Fruit fly (Drosophila melanogaster) whole organism, embryonic: ENCODE results near the gene Vta1.

Experiments
- Abd-B ChIP-seq: fragments of 200-800 bp; sonication (Bioruptor generic); optimal IDR thresholded peaks from 2 replicates; lab custom pipeline; 2018; ENCODE audit warnings: missing biosample characterization, mild to moderate bottlenecking, missing genetic modification characterization, moderate library complexity
- CG10366 ChIP-seq: fragments of 200-800 bp; sonication (Bioruptor generic); IDR thresholded peaks from 2 replicates; pipeline ENCODE4 v1.3.6; 2022; ENCODE audit warnings: missing biosample characterization, missing genetic modification characterization
- CG10462 ChIP-seq: fragments of 200-800 bp; sonication (Bioruptor generic); optimal IDR thresholded peaks from 2 replicates; lab custom pipeline; 2016; ENCODE audit warnings: missing biosample characterization, missing genetic modification characterization
- CG10959 ChIP-seq: fragments of 200-800 bp; sonication (Bioruptor generic); IDR thresholded peaks from 2 replicates; pipeline ENCODE4 v1.3.6; 2022; ENCODE audit warnings: missing biosample characterization, missing genetic modification characterization
- CG11398 ChIP-seq: fragments of 200-800 bp; sonication (Bioruptor generic); optimal IDR thresholded peaks from 2 replicates; lab custom pipeline; 2016; ENCODE audit warnings: missing biosample characterization, missing genetic modification characterization
- CG11456 ChIP-seq: fragments of 200-800 bp; sonication (Bioruptor generic); IDR thresholded peaks from 3 replicates; pipeline ENCODE4 v1.3.6; 2022; ENCODE audit warnings: missing biosample characterization, missing genetic modification characterization
- CG11560 ChIP-seq: fragments of 200-800 bp; sonication (Bioruptor generic); IDR thresholded peaks from 3 replicates; pipeline ENCODE4 v1.3.6; 2022; ENCODE audit warnings: missing biosample characterization, missing genetic modification characterization
- CG13296 ChIP-seq: fragments of 200-800 bp; sonication (Bioruptor generic); optimal IDR thresholded peaks from 3 replicates; lab custom pipeline; 2018; ENCODE audit warnings: missing biosample characterization, mild to moderate bottlenecking, missing genetic modification characterization
- CG17328 ChIP-seq: fragments of 200-800 bp; sonication (Bioruptor generic); IDR thresholded peaks from 2 replicates; pipeline ENCODE4 v1.3.6; 2022; ENCODE audit warnings: missing biosample characterization, missing genetic modification characterization
- CG17359 ChIP-seq: fragments of 200-800 bp; sonication (Bioruptor generic); optimal IDR thresholded peaks from 3 replicates; lab custom pipeline; 2018; ENCODE audit warnings: missing biosample characterization, mild to moderate bottlenecking, missing genetic modification characterization, moderate library complexity
- CG17361 ChIP-seq: fragments of 200-800 bp; sonication (Bioruptor generic); IDR thresholded peaks from 3 replicates; pipeline ENCODE4 v1.3.6; 2022; ENCODE audit warnings: missing biosample characterization, missing genetic modification characterization
- CG2120 ChIP-seq: fragments of 200-800 bp; sonication (Bioruptor generic); optimal IDR thresholded peaks from 3 replicates; lab custom pipeline; 2016; ENCODE audit warnings: missing biosample characterization, missing genetic modification characterization
- CG2202 ChIP-seq: fragments of 200-800 bp; sonication (Bioruptor generic); optimal IDR thresholded peaks from 2 replicates; lab custom pipeline; 2018; ENCODE audit warnings: missing biosample characterization, mild to moderate bottlenecking, missing genetic modification characterization
- CG30020 ChIP-seq: fragments of 200-800 bp; optimal IDR thresholded peaks from 2 replicates; lab custom pipeline; 2019; ENCODE audit warnings: missing biosample characterization, mild to moderate bottlenecking, missing genetic modification characterization, moderate library complexity
- CG34224 ChIP-seq: fragments of 200-800 bp; sonication (Bioruptor generic); IDR thresholded peaks from 3 replicates; pipeline ENCODE4 v1.3.6; 2022; ENCODE audit warnings: missing biosample characterization, missing genetic modification characterization; ENCODE audit not compliant: partially characterized antibody
- CG6683 ChIP-seq: fragments of 200-800 bp; sonication (Bioruptor generic); optimal IDR thresholded peaks from 2 replicates; lab custom pipeline; 2017; ENCODE audit warnings: missing biosample characterization, mild to moderate bottlenecking, missing genetic modification characterization, missing genetic modification reagents
- CG7963 ChIP-seq: fragments of 200-800 bp; sonication (Bioruptor generic); IDR thresholded peaks from 3 replicates; pipeline ENCODE4 v1.3.6; 2022; ENCODE audit warnings: missing biosample characterization, missing genetic modification characterization; ENCODE audit not compliant: partially characterized antibody
- D19B ChIP-seq: fragments of 200-800 bp; sonication (Bioruptor generic); optimal IDR thresholded peaks from 2 replicates; lab custom pipeline; 2017; ENCODE audit warnings: missing biosample characterization, mild to moderate bottlenecking, missing genetic modification characterization
- Dip3 ChIP-seq: fragments of 200-800 bp; sonication (Bioruptor generic); optimal IDR thresholded peaks from 3 replicates; lab custom pipeline; 2016; ENCODE audit warnings: missing biosample characterization, missing genetic modification characterization
- Dp ChIP-seq: fragments of 200-800 bp; sonication (Bioruptor generic); optimal IDR thresholded peaks from 2 replicates; lab custom pipeline; 2018; ENCODE audit warnings: missing biosample characterization, mild to moderate bottlenecking, missing genetic modification characterization, moderate library complexity
- Fer1 ChIP-seq: fragments of 200-800 bp; sonication (Bioruptor generic); optimal IDR thresholded peaks from 2 replicates; lab custom pipeline; 2017; ENCODE audit warnings: missing biosample characterization, mild to moderate bottlenecking, missing genetic modification characterization
- Fer2 ChIP-seq: fragments of 200-800 bp; sonication (Bioruptor generic); optimal IDR thresholded peaks from 2 replicates; lab custom pipeline; 2018; ENCODE audit warnings: missing biosample characterization, mild to moderate bottlenecking, missing genetic modification characterization, moderate library complexity
- Ptx1 ChIP-seq: fragments of 200-800 bp; sonication (Bioruptor generic); IDR thresholded peaks from 2 replicates; pipeline ENCODE4 v1.3.6; 2022; ENCODE audit warnings: missing biosample characterization, missing genetic modification characterization
- Sox102F ChIP-seq: fragments of 200-800 bp; sonication (Bioruptor generic); optimal IDR thresholded peaks from 2 replicates; lab custom pipeline; 2018; ENCODE audit warnings: missing biosample characterization, mild to moderate bottlenecking, missing genetic modification characterization, moderate library complexity
- al ChIP-seq: fragments of 200-800 bp; sonication (Bioruptor generic); IDR thresholded peaks from 2 replicates; pipeline ENCODE4 v1.3.6; 2022; ENCODE audit warnings: missing biosample characterization, missing genetic modification characterization
- aop ChIP-seq: fragments of 200-800 bp; sonication (Bioruptor generic); IDR thresholded peaks from 2 replicates; pipeline ENCODE4 v1.3.6; 2022; ENCODE audit warnings: missing biosample characterization, missing genetic modification characterization
- ase ChIP-seq: fragments of 200-800 bp; sonication (Bioruptor generic); IDR thresholded peaks from 3 replicates; pipeline ENCODE4 v1.3.6; 2022; ENCODE audit warnings: missing biosample characterization, missing genetic modification characterization
- chif ChIP-seq, 2 experiments: fragments of 200-800 bp; sonication (Bioruptor generic); optimal IDR thresholded peaks; 3 replicates each; lab custom pipeline; 2016; ENCODE audit warnings: missing biosample characterization in 2 of 2, missing genetic modification characterization in 2 of 2
- disco-r ChIP-seq: fragments of 200-800 bp; sonication (Bioruptor generic); optimal IDR thresholded peaks from 2 replicates; lab custom pipeline; 2016; ENCODE audit warnings: missing biosample characterization, missing genetic modification characterization
- eve ChIP-seq, 2 experiments: fragments of >200 bp; optimal IDR thresholded peaks; 2 replicates each; lab custom pipeline; 2017; ENCODE audit warnings: missing biosample characterization in 2 of 2, missing genetic modification characterization in 2 of 2
- ewg ChIP-seq: fragments of 200-800 bp; sonication (Bioruptor generic); optimal IDR thresholded peaks from 3 replicates; lab custom pipeline; 2017; ENCODE audit warnings: mild to moderate bottlenecking, missing biosample characterization, missing genetic modification reagents, missing genetic modification characterization
- fd3F ChIP-seq: fragments of 200-800 bp; sonication (Bioruptor generic); optimal IDR thresholded peaks from 2 replicates; lab custom pipeline; 2018; ENCODE audit warnings: missing biosample characterization, mild to moderate bottlenecking, missing genetic modification characterization, moderate library complexity
- grau ChIP-seq: fragments of 200-800 bp; optimal IDR thresholded peaks from 3 replicates; lab custom pipeline; 2019; ENCODE audit warnings: missing biosample characterization, mild to moderate bottlenecking, missing genetic modification characterization, moderate library complexity
- gsb-n ChIP-seq: fragments of 200-800 bp; sonication (Bioruptor generic); optimal IDR thresholded peaks from 3 replicates; lab custom pipeline; 2018; ENCODE audit warnings: missing biosample characterization, mild to moderate bottlenecking, missing genetic modification characterization
- h ChIP-seq: fragments of >200 bp; optimal IDR thresholded peaks from 2 replicates; lab custom pipeline; 2017
- hb ChIP-seq: fragments of 200-800 bp; sonication (Bioruptor generic); IDR thresholded peaks from 3 replicates; pipeline ENCODE4 v1.3.6; 2022; ENCODE audit warnings: missing biosample characterization, missing genetic modification characterization; ENCODE audit not compliant: partially characterized antibody
- insv ChIP-seq, 2 experiments: fragments of 200-800 bp; sonication (Bioruptor generic); optimal IDR thresholded peaks; 3 replicates each; lab custom pipeline; 2016 to 2018; ENCODE audit warnings: missing biosample characterization in 2 of 2, missing genetic modification characterization in 2 of 2
- ken ChIP-seq: fragments of 200-800 bp; sonication (Bioruptor generic); IDR thresholded peaks from 3 replicates; pipeline ENCODE4 v1.3.6; 2022; ENCODE audit warnings: missing biosample characterization, missing genetic modification characterization
- lola ChIP-seq, 3 experiments: fragments of >200 bp in 2 of 3; fragments of 200-800 bp in 1 of 3; sonication (Bioruptor generic) in 1 of 3; optimal IDR thresholded peaks; 2 replicates each; lab custom pipeline; 2017 to 2019; ENCODE audit warnings: missing biosample characterization in 3 of 3, missing genetic modification characterization in 3 of 3, mild to moderate bottlenecking in 1 of 3, moderate library complexity in 1 of 3
- p53 ChIP-seq: fragments of 200-800 bp; sonication (Bioruptor generic); optimal IDR thresholded peaks from 2 replicates; lab custom pipeline; 2016; ENCODE audit warnings: missing biosample characterization, missing genetic modification characterization
- pfk ChIP-seq: fragments of 200-800 bp; sonication (Bioruptor generic); optimal IDR thresholded peaks from 2 replicates; lab custom pipeline; 2018; ENCODE audit warnings: missing biosample characterization, mild to moderate bottlenecking, missing genetic modification characterization, moderate library complexity
- pita ChIP-seq: fragments of 200-800 bp; sonication (Bioruptor generic); optimal IDR thresholded peaks from 2 replicates; lab custom pipeline; 2017; ENCODE audit warnings: missing biosample characterization, mild to moderate bottlenecking, missing genetic modification characterization
- shn ChIP-seq: fragments of 200-800 bp; sonication (Bioruptor generic); optimal IDR thresholded peaks from 3 replicates; lab custom pipeline; 2016; ENCODE audit warnings: missing biosample characterization, missing genetic modification characterization
- ssp ChIP-seq: fragments of 200-800 bp; sonication (Bioruptor generic); IDR thresholded peaks from 2 replicates; pipeline ENCODE4 v1.3.6; 2022; ENCODE audit warnings: missing biosample characterization, missing genetic modification characterization
- toy ChIP-seq: fragments of 200-800 bp; sonication (Bioruptor generic); IDR thresholded peaks from 2 replicates; pipeline ENCODE4 v1.3.6; 2022; ENCODE audit warnings: missing biosample characterization, missing genetic modification characterization
- unpg ChIP-seq: fragments of 200-800 bp; sonication (Bioruptor generic); optimal IDR thresholded peaks from 3 replicates; lab custom pipeline; 2018; ENCODE audit warnings: missing biosample characterization, mild to moderate bottlenecking, missing genetic modification characterization, moderate library complexity
- yki ChIP-seq: fragments of >200 bp; optimal IDR thresholded peaks from 3 replicates; lab custom pipeline; 2018

The Vta1 gene

dm6 chr3L:1644920-1645567 lies 7.7 kb downstream of the Vta1 start, which contains the start of the genes alphaCOP and CG13919 (continued):
- peak; percentile 82 for TF ChIP-seq CG6683
- TF ChIP-seq p53 (GFP tag; lab: Kevin White, UChicago), result peak; percentile 60
- TF ChIP-seq CG2202 (tag; lab: Kevin White, UChicago), result peak; percentile 95
- TF ChIP-seq Fer2 (tag; lab: Kevin White, UChicago), result peak; percentile 89
- TF ChIP-seq lola (GFP tag; optimal IDR thresholded peaks at IDR 0.05; lab: Kevin White, UChicago), result peak in 1 of 3 experiments; percentile 95
- peak; percentile 93 for TF ChIP-seq CG13296 (GFP tag; lab: Kevin White, UChicago)
- no peak for TF ChIP-seq pita
- no peak for TF ChIP-seq CG7963 (GFP tag; lab: Robert Waterston, UW)
- TF ChIP-seq Ptx1 (GFP tag; lab: Robert Waterston, UW), result peak; percentile 99
- no peak for TF ChIP-seq hb (GFP tag; lab: Robert Waterston, UW)
- peak; percentile 81 for TF ChIP-seq CG11398 (GFP tag; lab: Kevin White, UChicago)
- no peak for TF ChIP-seq h (lab: Kevin White, UChicago)
- TF ChIP-seq fd3F, result peak; percentile 97
- peak; percentile 94 for TF ChIP-seq al (GFP tag; lab: Robert Waterston, UW)
- TF ChIP-seq Abd-B, result peak; percentile 97
- TF ChIP-seq Dip3 (GFP tag; lab: Kevin White, UChicago), result peak; percentile 93
- TF ChIP-seq D19B (GFP tag; lab: Kevin White, UChicago), result peak; percentile 86
- TF ChIP-seq aop (GFP tag; lab: Robert Waterston, UW), result peak; percentile 80
- TF ChIP-seq CG11456 (GFP tag; lab: Robert Waterston, UW), result peak; percentile 95
- no peak for TF ChIP-seq eve (GFP tag; optimal IDR thresholded peaks at IDR 0.05; lab: Kevin White, UChicago)
- peak; percentile 84 for TF ChIP-seq shn (GFP tag; lab: Kevin White, UChicago)
- peak; percentile 91 to 96 for TF ChIP-seq chif (GFP tag; optimal IDR thresholded peaks at IDR 0.05; lab: Kevin White, UChicago)
- TF ChIP-seq ewg (GFP tag; lab: Kevin White, UChicago), result peak; percentile 92
- peak; percentile 97 for TF ChIP-seq CG10462 (GFP tag; lab: Kevin White, UChicago)
- peak; percentile 97 for TF ChIP-seq gsb-n (tag; lab: Kevin White, UChicago)
- TF ChIP-seq CG2120 (GFP tag; lab: Kevin White, UChicago), result peak; percentile 98
- peak; percentile 98 for TF ChIP-seq unpg (GFP tag; lab: Kevin White, UChicago)
- TF ChIP-seq ken, result peak; percentile 98
- TF ChIP-seq CG10959 (GFP tag; lab: Robert Waterston, UW), result peak; percentile 79
- peak; percentile 86 for TF ChIP-seq CG30020 (tag; lab: Kevin White, UChicago)
- 0 out of 3 replicates have a peak, but pooled peaks have one; percentile 38 for TF ChIP-seq CG34224 (GFP tag; lab: Robert Waterston, UW)
- TF ChIP-seq CG17359 (tag; lab: Kevin White, UChicago), result peak; percentile 95
- TF ChIP-seq CG17328 (GFP tag; lab: Robert Waterston, UW), result peak; percentile 98
- TF ChIP-seq Dp (GFP tag; lab: Kevin White, UChicago), result peak; percentile 50
- TF ChIP-seq Sox102F (GFP tag; lab: Kevin White, UChicago), result peak; percentile 98
- TF ChIP-seq disco-r (GFP tag; lab: Kevin White, UChicago), result peak; percentile 83
- TF ChIP-seq CG11560 (tag; lab: Robert Waterston, UW), result peak; percentile 87
- TF ChIP-seq CG10366 (GFP tag; lab: Robert Waterston, UW), result peak; percentile 98
- peak; percentile 95 for TF ChIP-seq ase (GFP tag; lab: Robert Waterston, UW)
- peak in 1 of 2 experiments; percentile 65 for TF ChIP-seq insv (GFP tag; optimal IDR thresholded peaks at IDR 0.05; lab: Kevin White, UChicago)
- TF ChIP-seq ssp (GFP tag; lab: Robert Waterston, UW), result peak; percentile 92
- no peak for TF ChIP-seq yki (lab: Kevin White, UChicago)
- TF ChIP-seq Fer1, result peak; percentile 91
- peak; percentile 96 for TF ChIP-seq grau (tag; lab: Kevin White, UChicago)
- peak; percentile 92 for TF ChIP-seq toy
- TF ChIP-seq CG17361, result peak; percentile 98
- TF ChIP-seq pfk (GFP tag; lab: Kevin White, UChicago), result peak; percentile 32
